Worm (Caenorhabditis elegans) whole organism, young adult: Measurements from ENCODE around the gene srg-21.

Source experiments
- B0019.2 ChIP-seq: fragments of 200-800 bp; sonication (Bioruptor generic); conservative IDR thresholded peaks from 2 replicates; pipeline ENCODE4 v1.3.6; 2022; ENCODE audit warnings: missing genetic modification reagents, missing genetic modification characterization, missing compliant biosample characterization
- B0261.1 ChIP-seq: sonication (generic microtip); optimal IDR thresholded peaks from 2 replicates; lab custom pipeline; 2016; ENCODE audit warnings: mild to moderate bottlenecking, missing genetic modification characterization, moderate library complexity, missing compliant biosample characterization
- C06A6.2 ChIP-seq: fragments of 200-800 bp; sonication (Bioruptor generic); conservative IDR thresholded peaks from 2 replicates; pipeline ENCODE4 v1.3.6; 2022; ENCODE audit warnings: missing genetic modification characterization, missing compliant biosample characterization
- F10E7.11 ChIP-seq: sonication (generic microtip); optimal IDR thresholded peaks from 2 replicates; lab custom pipeline; 2017; ENCODE audit warnings: mild to moderate bottlenecking, missing genetic modification characterization, moderate library complexity, missing compliant biosample characterization
- F33H1.4 ChIP-seq: fragments of 200-800 bp; sonication (Bioruptor generic); IDR thresholded peaks from 2 replicates; pipeline ENCODE4 v1.3.6; 2022; ENCODE audit warnings: missing genetic modification reagents, missing genetic modification characterization, missing compliant biosample characterization
- T07F8.4 ChIP-seq: sonication (generic microtip); optimal IDR thresholded peaks from 2 replicates; lab custom pipeline; 2016; ENCODE audit warnings: mild to moderate bottlenecking, missing genetic modification characterization, moderate library complexity, missing compliant biosample characterization
- Y53F4B.3 ChIP-seq: fragments of 200-800 bp; sonication (Bioruptor generic); IDR thresholded peaks from 2 replicates; pipeline ENCODE4 v1.3.6; 2022; ENCODE audit warnings: missing genetic modification reagents, missing genetic modification characterization, missing compliant biosample characterization
- Y95B8A.8 ChIP-seq: fragments of 200-800 bp; sonication (Bioruptor generic); IDR thresholded peaks from 2 replicates; pipeline ENCODE4 v1.3.6; 2022; ENCODE audit warnings: missing genetic modification reagents, missing genetic modification characterization, missing compliant biosample characterization
- ZK185.1 ChIP-seq: sonication (generic microtip); optimal IDR thresholded peaks from 2 replicates; lab custom pipeline; 2016; ENCODE audit warnings: mild to moderate bottlenecking, missing genetic modification characterization, missing compliant biosample characterization; ENCODE audit not compliant: poor library complexity, severe bottlenecking
- ama-1 ChIP-seq, 3 experiments: fragments of 150-350 bp in 1 of 3; sonication (generic microtip) in 2 of 3; optimal IDR thresholded peaks; 2 replicates each; lab custom pipeline; 2014 to 2018; ENCODE audit warnings: missing biosample characterization in 2 of 3, missing genetic modification characterization in 2 of 3, missing genetic modification reagents in 2 of 3
- aptf-2 ChIP-seq: fragments of 200-800 bp; sonication (Bioruptor generic); conservative IDR thresholded peaks from 2 replicates; pipeline ENCODE4 v1.3.6; 2022; ENCODE audit warnings: missing genetic modification reagents, missing genetic modification characterization, missing compliant biosample characterization
- aptf-3 ChIP-seq: fragments of 200-800 bp; sonication (Bioruptor generic); IDR thresholded peaks from 2 replicates; pipeline ENCODE4 v1.3.6; 2022; ENCODE audit warnings: missing genetic modification characterization, missing compliant biosample characterization
- cebp-1 ChIP-seq, 2 experiments: fragments of 200-800 bp in 1 of 2; sonication (Bioruptor generic) in 1 of 2; sonication (generic microtip) in 1 of 2; IDR thresholded peaks in 1 of 2; optimal IDR thresholded peaks in 1 of 2; 2 replicates each; pipeline versions ENCODE4 v1.3.6 to Lab custom; 2017 to 2022; ENCODE audit warnings: missing compliant biosample characterization in 2 of 2, missing genetic modification characterization in 2 of 2, mild to moderate bottlenecking in 1 of 2, missing genetic modification reagents in 1 of 2, moderate library complexity in 1 of 2
- cebp-2 ChIP-seq: fragments of 200-800 bp; sonication (Bioruptor generic); IDR thresholded peaks from 2 replicates; pipeline ENCODE4 v1.3.6; 2022; ENCODE audit warnings: missing genetic modification characterization, missing compliant biosample characterization
- ceh-100 ChIP-seq: fragments of 200-800 bp; sonication (Bioruptor generic); IDR thresholded peaks from 2 replicates; pipeline ENCODE4 v1.3.6; 2022; ENCODE audit warnings: missing genetic modification reagents, missing genetic modification characterization, missing compliant biosample characterization
- die-1 ChIP-seq: sonication (generic microtip); optimal IDR thresholded peaks from 2 replicates; lab custom pipeline; 2016; ENCODE audit warnings: missing genotype, mild to moderate bottlenecking, missing genetic modification characterization, missing compliant biosample characterization
- dox-1 ChIP-seq: fragments of 200-800 bp; sonication (Bioruptor generic); IDR thresholded peaks from 2 replicates; pipeline ENCODE4 v1.3.6; 2022; ENCODE audit warnings: missing genetic modification reagents, missing genetic modification characterization, missing compliant biosample characterization
- dpff-1 ChIP-seq: sonication (generic microtip); optimal IDR thresholded peaks from 2 replicates; lab custom pipeline; 2017; ENCODE audit warnings: mild to moderate bottlenecking, missing genetic modification characterization, missing compliant biosample characterization
- egl-18 ChIP-seq: fragments of 200-800 bp; sonication (Bioruptor generic); IDR thresholded peaks from 2 replicates; pipeline ENCODE4 v1.3.6; 2022; ENCODE audit warnings: missing genetic modification reagents, missing genetic modification characterization, missing compliant biosample characterization
- egl-44 ChIP-seq: fragments of 200-800 bp; sonication (Bioruptor generic); IDR thresholded peaks from 2 replicates; pipeline ENCODE4 v1.3.6; 2022; ENCODE audit warnings: missing genetic modification reagents, missing genetic modification characterization, missing compliant biosample characterization
- egrh-3 ChIP-seq: fragments of 200-800 bp; sonication (Bioruptor generic); IDR thresholded peaks from 2 replicates; pipeline ENCODE4 v1.3.6; 2022; ENCODE audit warnings: missing genetic modification reagents, missing genetic modification characterization, missing compliant biosample characterization
- ekl-4 ChIP-seq: fragments of 200-800 bp; sonication (Bioruptor generic); IDR thresholded peaks from 2 replicates; pipeline ENCODE4 v1.3.6; 2022; ENCODE audit warnings: missing genetic modification reagents, missing genetic modification characterization, missing compliant biosample characterization
- ets-4 ChIP-seq: fragments of 200-800 bp; sonication (Bioruptor generic); optimal IDR thresholded peaks from 2 replicates; lab custom pipeline; 2018; ENCODE audit warnings: mild to moderate bottlenecking, missing genetic modification characterization, missing compliant biosample characterization
- fkh-3 ChIP-seq: sonication (generic microtip); optimal IDR thresholded peaks from 2 replicates; lab custom pipeline; 2016; ENCODE audit warnings: mild to moderate bottlenecking, missing genetic modification characterization, missing compliant biosample characterization
- hlh-26 ChIP-seq: fragments of 200-800 bp; sonication (Bioruptor generic); conservative IDR thresholded peaks from 2 replicates; pipeline ENCODE4 v1.3.6; 2022; ENCODE audit warnings: missing genetic modification reagents, missing genetic modification characterization, missing compliant biosample characterization
- hmg-1.2 ChIP-seq: fragments of 200-800 bp; sonication (Bioruptor generic); IDR thresholded peaks from 2 replicates; pipeline ENCODE4 v1.3.6; 2022; ENCODE audit warnings: missing genetic modification reagents, missing genetic modification characterization, missing compliant biosample characterization
- hrde-1 ChIP-seq: sonication (generic microtip); optimal IDR thresholded peaks from 2 replicates; lab custom pipeline; 2016; ENCODE audit warnings: missing genetic modification characterization, mild to moderate bottlenecking, missing compliant biosample characterization, moderate library complexity, missing genotype, missing genetic modification reagents, borderline replicate concordance
- hsf-1 ChIP-seq: fragments of 200-800 bp; sonication (Bioruptor generic); IDR thresholded peaks from 2 replicates; pipeline ENCODE4 v1.3.6; 2022; ENCODE audit warnings: missing genetic modification reagents, missing genetic modification characterization, missing compliant biosample characterization
- lsy-27 ChIP-seq: sonication (generic microtip); optimal IDR thresholded peaks from 2 replicates; lab custom pipeline; 2017; ENCODE audit warnings: missing genetic modification characterization, mild to moderate bottlenecking, missing compliant biosample characterization, antibody characterized with exemption, missing genotype, borderline replicate concordance; ENCODE audit not compliant: insufficient read depth
- madf-6 ChIP-seq: fragments of 200-800 bp; sonication (Bioruptor generic); IDR thresholded peaks from 2 replicates; pipeline ENCODE4 v1.3.6; 2022; ENCODE audit warnings: missing genetic modification reagents, missing genetic modification characterization, missing compliant biosample characterization
- mcd-1 ChIP-seq: fragments of 200-800 bp; sonication (Bioruptor generic); IDR thresholded peaks from 2 replicates; pipeline ENCODE4 v1.3.6; 2022; ENCODE audit warnings: missing genetic modification reagents, missing genetic modification characterization, missing compliant biosample characterization
- mxl-1 ChIP-seq: sonication (generic microtip); optimal IDR thresholded peaks from 2 replicates; lab custom pipeline; 2016; ENCODE audit warnings: missing genetic modification characterization, missing compliant biosample characterization
- nfya-2 ChIP-seq: fragments of 200-800 bp; sonication (Bioruptor generic); IDR thresholded peaks from 2 replicates; pipeline ENCODE4 v1.3.6; 2022; ENCODE audit warnings: missing genetic modification reagents, missing genetic modification characterization, missing compliant biosample characterization
- nfyb-1 ChIP-seq: fragments of 200-800 bp; sonication (Bioruptor generic); IDR thresholded peaks from 2 replicates; pipeline ENCODE4 v1.3.6; 2022; ENCODE audit warnings: missing genetic modification reagents, missing genetic modification characterization, missing compliant biosample characterization
- nhr-120 ChIP-seq: fragments of 200-800 bp; sonication (Bioruptor generic); IDR thresholded peaks from 2 replicates; pipeline ENCODE4 v1.3.6; 2022; ENCODE audit warnings: missing genetic modification characterization, missing compliant biosample characterization
- nhr-179 ChIP-seq: sonication (generic microtip); optimal IDR thresholded peaks from 2 replicates; lab custom pipeline; 2016; ENCODE audit warnings: mild to moderate bottlenecking, missing genetic modification characterization, missing compliant biosample characterization
- nhr-80 ChIP-seq: sonication (generic microtip); optimal IDR thresholded peaks from 2 replicates; lab custom pipeline; 2016; ENCODE audit warnings: missing genetic modification characterization, missing compliant biosample characterization
- nhr-90 ChIP-seq: sonication (generic microtip); optimal IDR thresholded peaks from 2 replicates; lab custom pipeline; 2016; ENCODE audit warnings: missing genotype, mild to moderate bottlenecking, missing genetic modification characterization, missing compliant biosample characterization
- rcor-1 ChIP-seq: fragments of 200-800 bp; sonication (Bioruptor generic); IDR thresholded peaks from 2 replicates; pipeline ENCODE4 v1.3.6; 2022; ENCODE audit warnings: missing genetic modification reagents, missing genetic modification characterization, missing compliant biosample characterization
- repo-1 ChIP-seq: sonication (generic microtip); optimal IDR thresholded peaks from 2 replicates; lab custom pipeline; 2017; ENCODE audit warnings: mild to moderate bottlenecking, missing genetic modification characterization, missing compliant biosample characterization
- sdz-38 ChIP-seq: sonication (generic microtip); optimal IDR thresholded peaks from 2 replicates; lab custom pipeline; 2016; ENCODE audit warnings: missing genotype, missing genetic modification characterization, missing compliant biosample characterization
- snpc-3.4 ChIP-seq: sonication (generic microtip); optimal IDR thresholded peaks from 2 replicates; lab custom pipeline; 2017; ENCODE audit warnings: missing genetic modification characterization, mild to moderate bottlenecking, missing compliant biosample characterization, antibody characterized with exemption, moderate library complexity, missing genotype, missing genetic modification reagents
- tbp1 ChIP-seq: fragments of 200-800 bp; sonication (Bioruptor generic); optimal IDR thresholded peaks from 2 replicates; lab custom pipeline; 2018; ENCODE audit warnings: mild to moderate bottlenecking, missing genetic modification characterization, missing compliant biosample characterization
- xnd-1 ChIP-seq: sonication (generic microtip); optimal IDR thresholded peaks from 2 replicates; lab custom pipeline; 2016; ENCODE audit warnings: missing genotype, missing genetic modification reagents, missing genetic modification characterization, missing compliant biosample characterization
- zfh-2 ChIP-seq: fragments of 200-800 bp; sonication (Bioruptor generic); conservative IDR thresholded peaks from 2 replicates; pipeline ENCODE4 v1.3.6; 2022; ENCODE audit warnings: missing genetic modification reagents, missing genetic modification characterization, missing compliant biosample characterization
- ztf-18 ChIP-seq: sonication (generic microtip); optimal IDR thresholded peaks from 2 replicates; lab custom pipeline; 2016; ENCODE audit warnings: missing genotype, mild to moderate bottlenecking, missing genetic modification characterization, missing compliant biosample characterization
- ztf-28 ChIP-seq: fragments of 200-800 bp; sonication (Bioruptor generic); IDR thresholded peaks from 2 replicates; pipeline ENCODE4 v1.3.6; 2022; ENCODE audit warnings: missing genetic modification reagents, missing genetic modification characterization, missing compliant biosample characterization

Gene srg-21

ce11 chrII:3055531-3055930 lies 35.6 kb downstream of the srg-21 start (continued):
- peak; percentile 37; the same call in 1 of the 2 replicates for TF ChIP-seq mcd-1
- TF ChIP-seq Y53F4B.3 (GFP tag; lab: Robert Waterston, UW) = no peak
- TF ChIP-seq T07F8.4 (tag; lab: Kevin White, UChicago) = no peak
- TF ChIP-seq aptf-3 (GFP tag; lab: Robert Waterston, UW) = no peak
- TF ChIP-seq fkh-3 (tag; lab: Kevin White, UChicago) = no peak
- no peak for TF ChIP-seq die-1 (tag; lab: Kevin White, UChicago)
- peak; percentile 20 for TF ChIP-seq nhr-80 (tag; lab: Kevin White, UChicago)
- TF ChIP-seq ztf-28 (GFP tag; lab: Robert Waterston, UW) = no peak
- no peak for TF ChIP-seq ets-4 (GFP tag; lab: Kevin White, UChicago)
- peak; percentile 96 for TF ChIP-seq zfh-2 (GFP tag; lab: Robert Waterston, UW)
- TF ChIP-seq ztf-18 (tag; lab: Kevin White, UChicago) = no peak
- no peak for TF ChIP-seq B0261.1 (tag; lab: Kevin White, UChicago)
- TF ChIP-seq dox-1 (GFP tag; lab: Robert Waterston, UW) = no peak
- no peak for TF ChIP-seq xnd-1 (tag; lab: Kevin White, UChicago)
- no peak for TF ChIP-seq egl-44 (GFP tag; lab: Robert Waterston, UW)
- no peak for TF ChIP-seq dpff-1 (tag; lab: Kevin White, UChicago)
- no peak for TF ChIP-seq ekl-4
- TF ChIP-seq lsy-27 (tag; lab: Kevin White, UChicago) = no peak
- no peak for TF ChIP-seq nhr-120 (GFP tag; lab: Robert Waterston, UW)
- 0 out of 2 replicates have a peak, but pooled peaks have one; percentile 29 for TF ChIP-seq egl-18 (GFP tag; lab: Robert Waterston, UW)
- no peak for TF ChIP-seq mxl-1
- TF ChIP-seq ama-1 (optimal IDR thresholded peaks at IDR 0.05; lab: Kevin White, UChicago) = no peak
- TF ChIP-seq ama-1 (GFP tag; optimal IDR thresholded peaks at IDR 0.05; lab: Kevin White, UChicago) = no peak
- no peak for TF ChIP-seq tbp1
- TF ChIP-seq egrh-3 (GFP tag; lab: Robert Waterston, UW) = peak; percentile 89
- TF ChIP-seq repo-1 = no peak
- no peak for TF ChIP-seq cebp-1 (GFP tag; IDR thresholded peaks at IDR 0.05; lab: Robert Waterston, UW)
- peak; percentile 52 for TF ChIP-seq cebp-1 (tag; optimal IDR thresholded peaks at IDR 0.05; lab: Kevin White, UChicago)
- no peak for TF ChIP-seq B0019.2 (GFP tag; lab: Robert Waterston, UW)
- no peak for TF ChIP-seq nfya-2 (GFP tag; lab: Robert Waterston, UW)

ce11 chrII:3054622-3055021 lies 36.5 kb downstream of the srg-21 start:
- no peak for TF ChIP-seq nhr-179 (tag; lab: Kevin White, UChicago)
- 0 out of 2 replicates have a peak, but pooled peaks have one; percentile 41 for TF ChIP-seq hsf-1 (GFP tag; lab: Robert Waterston, UW)
- no peak for TF ChIP-seq hlh-26
- no peak for TF ChIP-seq F33H1.4 (GFP tag; lab: Robert Waterston, UW)
- 0 out of 2 replicates have a peak, but pooled peaks have one; percentile 49 for TF ChIP-seq cebp-2 (GFP tag; lab: Robert Waterston, UW)
- no peak for TF ChIP-seq C06A6.2 (GFP tag; lab: Robert Waterston, UW)
- no peak for TF ChIP-seq rcor-1 (GFP tag; lab: Robert Waterston, UW)
- TF ChIP-seq ets-4 (GFP tag; lab: Kevin White, UChicago) = no peak
- no peak for TF ChIP-seq fkh-3 (tag; lab: Kevin White, UChicago)
- TF ChIP-seq aptf-2 (GFP tag; lab: Robert Waterston, UW) = no peak
- TF ChIP-seq nhr-90 (tag; lab: Kevin White, UChicago) = no peak
- no peak for TF ChIP-seq ZK185.1 (tag; lab: Kevin White, UChicago)
- no peak for TF ChIP-seq ekl-4
- TF ChIP-seq Y95B8A.8 = no peak
- TF ChIP-seq hrde-1 (tag; lab: Kevin White, UChicago) = no peak
- TF ChIP-seq F10E7.11 (tag; lab: Kevin White, UChicago) = no peak
- no peak for TF ChIP-seq ceh-100 (GFP tag; lab: Robert Waterston, UW)
- peak; percentile 96 for TF ChIP-seq hmg-1.2 (GFP tag; lab: Robert Waterston, UW)
- no peak for TF ChIP-seq mxl-1
- no peak for TF ChIP-seq snpc-3.4 (tag; lab: Kevin White, UChicago)
- TF ChIP-seq madf-6 (GFP tag; lab: Robert Waterston, UW) = 0 out of 2 replicates have a peak, but pooled peaks have one; percentile 0
- no peak for TF ChIP-seq repo-1
- no peak for TF ChIP-seq nfyb-1 (GFP tag; lab: Robert Waterston, UW)
- no peak for TF ChIP-seq sdz-38
